Worm (Caenorhabditis elegans) whole organism, late embryonic: ENCODE measurements around the gene C43D7.7.

Experiments used
- ama-1 ChIP-seq: fragments of 150-350 bp; optimal IDR thresholded peaks from 2 replicates; lab custom pipeline; 2014
- ceh-14 ChIP-seq: sonication (generic microtip); optimal IDR thresholded peaks from 2 replicates; lab custom pipeline; 2016; ENCODE audit warnings: missing genotype, missing genetic modification characterization, missing compliant biosample characterization
- ceh-18 ChIP-seq: sonication (generic microtip); optimal IDR thresholded peaks from 2 replicates; lab custom pipeline; 2016; ENCODE audit warnings: missing genetic modification characterization, missing compliant biosample characterization
- ceh-30 ChIP-seq: fragments of 150-350 bp; optimal IDR thresholded peaks from 2 replicates; lab custom pipeline; 2014; ENCODE audit warnings: missing biosample characterization, missing genetic modification characterization
- fkh-10 ChIP-seq: fragments of 150-350 bp; optimal IDR thresholded peaks from 2 replicates; lab custom pipeline; 2014; ENCODE audit warnings: missing biosample characterization, missing genetic modification reagents, missing genetic modification characterization
- hlh-30 ChIP-seq: sonication (generic microtip); optimal IDR thresholded peaks from 2 replicates; lab custom pipeline; 2017; ENCODE audit warnings: antibody characterized with exemption, missing genetic modification characterization, missing compliant biosample characterization; ENCODE audit not compliant: insufficient read depth
- hlh-6 ChIP-seq: sonication (generic microtip); optimal IDR thresholded peaks from 2 replicates; lab custom pipeline; 2016; ENCODE audit warnings: missing genotype, missing genetic modification characterization, missing compliant biosample characterization
- hlh-8 ChIP-seq: sonication (generic microtip); optimal IDR thresholded peaks from 2 replicates; lab custom pipeline; 2016; ENCODE audit warnings: missing genotype, missing genetic modification characterization, missing compliant biosample characterization
- lin-11 ChIP-seq: fragments of 200-800 bp; sonication (Bioruptor generic); optimal IDR thresholded peaks from 2 replicates; lab custom pipeline; 2018; ENCODE audit warnings: mild to moderate bottlenecking, missing genetic modification characterization, missing compliant biosample characterization
- mec-3 ChIP-seq: sonication (generic microtip); optimal IDR thresholded peaks from 2 replicates; lab custom pipeline; 2016; ENCODE audit warnings: borderline replicate concordance, missing genetic modification characterization, missing compliant biosample characterization
- pha-4 ChIP-seq: fragments of 150-350 bp; optimal IDR thresholded peaks from 2 replicates; lab custom pipeline; 2018; ENCODE audit warnings: missing biosample characterization, missing genetic modification reagents, missing genetic modification characterization
- rnt-1 ChIP-seq: sonication (generic microtip); optimal IDR thresholded peaks from 2 replicates; lab custom pipeline; 2016; ENCODE audit warnings: missing genetic modification characterization, missing compliant biosample characterization

The C43D7.7 gene

ce11 chrV:19278488-19278887 lies 40.8 kb downstream of the C43D7.7 start:
- no peak for TF ChIP-seq hlh-8 (tag; lab: Kevin White, UChicago)

- TF ChIP-seq ceh-30 (tag; lab: Kevin White, UChicago), result no peak
- TF ChIP-seq rnt-1 (tag; lab: Kevin White, UChicago), result no peak
- TF ChIP-seq mec-3 (tag; lab: Kevin White, UChicago), result no peak
- no peak for TF ChIP-seq hlh-6
- TF ChIP-seq ceh-14 (tag; lab: Kevin White, UChicago), result no peak
- no peak for TF ChIP-seq ama-1 (lab: Kevin White, UChicago)
- no peak for TF ChIP-seq hlh-30
- TF ChIP-seq fkh-10 (GFP tag; lab: Kevin White, UChicago), result no peak
- no peak for TF ChIP-seq lin-11 (tag; lab: Kevin White, UChicago)
- TF ChIP-seq ceh-18, result no peak
- no peak for TF ChIP-seq pha-4 (tag; lab: Kevin White, UChicago)
- TF ChIP-seq, all 69 proteins: peak for 0
Measured at ce11 chrV:19276354-19276753, 43.0 kb downstream of the C43D7.7 start.
